Worm (Caenorhabditis elegans) whole organism, L3 larva: ENCODE results near the gene glb-27.

Experiments used
- aly-2 ChIP-seq: fragments of 150-350 bp; optimal IDR thresholded peaks from 2 replicates; lab custom pipeline; 2014; ENCODE audit warnings: missing biosample characterization, missing genetic modification characterization
- ama-1 ChIP-seq: fragments of 150-350 bp; optimal IDR thresholded peaks from 2 replicates; lab custom pipeline; 2018
- ceh-82 ChIP-seq: fragments of 150-350 bp; optimal IDR thresholded peaks from 2 replicates; lab custom pipeline; 2014; ENCODE audit warnings: missing biosample characterization, missing genetic modification characterization
- elt-3 ChIP-seq, 3 experiments: fragments of 150-350 bp in 1 of 3; sonication (generic microtip) in 2 of 3; optimal IDR thresholded peaks; 2 replicates in 2 of 3; 4 replicates in 1 of 3; lab custom pipeline; 2014 to 2017; ENCODE audit warnings: missing biosample characterization in 3 of 3, missing genetic modification characterization in 3 of 3
- nfya-1 ChIP-seq: sonication (generic microtip); optimal IDR thresholded peaks from 2 replicates; lab custom pipeline; 2017; ENCODE audit warnings: missing genetic modification characterization, mild to moderate bottlenecking, missing compliant biosample characterization, antibody characterized with exemption, moderate library complexity; ENCODE audit not compliant: insufficient read depth
- nhr-67 ChIP-seq: fragments of 150-350 bp; optimal IDR thresholded peaks from 2 replicates; lab custom pipeline; 2014; ENCODE audit warnings: missing biosample characterization, missing genetic modification characterization
- nhr-76 ChIP-seq: fragments of 150-350 bp; sonication (generic microtip); optimal IDR thresholded peaks from 5 replicates; lab custom pipeline; 2014; ENCODE audit warnings: missing biosample characterization, missing genetic modification characterization
- snpc-4 ChIP-seq: fragments of 150-350 bp; optimal IDR thresholded peaks from 2 replicates; lab custom pipeline; 2014; ENCODE audit warnings: missing biosample characterization, missing genetic modification characterization
- unc-39 ChIP-seq: sonication (generic microtip); optimal IDR thresholded peaks from 4 replicates; lab custom pipeline; 2017; ENCODE audit warnings: missing biosample characterization, missing genetic modification characterization
- unc-62 ChIP-seq: fragments of 150-350 bp; sonication (generic microtip); optimal IDR thresholded peaks from 4 replicates; lab custom pipeline; 2014; ENCODE audit warnings: missing biosample characterization, missing genetic modification reagents, missing genetic modification characterization
- ztf-4 ChIP-seq: fragments of 150-350 bp; optimal IDR thresholded peaks from 2 replicates; lab custom pipeline; 2014; ENCODE audit warnings: missing biosample characterization, missing genetic modification characterization

DNA sequence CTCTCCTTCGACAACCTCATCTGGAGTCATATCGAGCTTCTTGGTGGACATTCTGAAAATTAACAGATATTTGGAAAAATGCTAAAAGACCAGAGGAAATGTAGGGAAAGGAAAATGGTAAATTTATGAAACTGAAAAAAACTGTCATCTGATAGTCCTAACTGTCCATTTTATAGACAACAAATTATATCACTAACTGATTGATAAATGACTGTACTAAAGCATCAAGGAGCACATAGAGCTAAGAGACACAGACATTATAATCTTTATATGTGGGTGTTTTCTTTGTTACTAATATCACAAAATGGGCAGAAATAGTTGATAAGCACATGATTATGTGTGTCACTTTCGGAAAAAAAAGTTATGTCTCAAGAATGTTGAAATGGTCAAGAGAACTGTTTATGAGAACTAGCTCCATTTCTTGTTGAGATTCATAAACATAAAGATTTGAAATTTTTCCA, 10.8 kb upstream of the glb-27 start, which contains the start of gene F54C9.3:
- TF ChIP-seq ama-1 (lab: Kevin White, UChicago) (no peak), unc-62 (GFP tag; lab: Kevin White, UChicago) (no peak), snpc-4 (tag; lab: Kevin White, UChicago) (no peak), nhr-76 (tag; lab: Kevin White, UChicago) (no peak), ceh-82 (no peak), unc-39 (tag; lab: Kevin White, UChicago) (no peak), elt-3 (tag; optimal IDR thresholded peaks at IDR 0.05; lab: Kevin White, UChicago) (no peak), nfya-1 (tag; lab: Kevin White, UChicago) (no peak), aly-2 (tag; lab: Kevin White, UChicago) (no peak), ztf-4 (tag; lab: Kevin White, UChicago) (no peak), nhr-67 (tag; lab: Kevin White, UChicago) (no peak)
